Worm (Caenorhabditis elegans): ENCODE results near the gene dsl-1.

- TF ChIP-seq elt-3 (tag; optimal IDR thresholded peaks at IDR 0.05) (no peak), ztf-4 (tag; optimal IDR thresholded peaks at IDR 0.05) (no peak), nhr-28 (tag; optimal IDR thresholded peaks at IDR 0.05) (no peak), unc-62 (GFP tag; optimal IDR thresholded peaks at IDR 0.05) (no peak), snpc-4 (tag; optimal IDR thresholded peaks at IDR 0.05) (no peak), ztf-11 (tag; optimal IDR thresholded peaks at IDR 0.05) (no peak)
These were observed 39.4 kb downstream of the dsl-1 start for ce11 chrIV:1168311-1168965.

All from whole organism, L3 larva.